Worm (Caenorhabditis elegans) whole organism, late embryonic: ENCODE data around the gene H40L08.8.

Source experiments
- C08G9.2 ChIP-seq: sonication (generic microtip); optimal IDR thresholded peaks from 2 replicates; lab custom pipeline; 2016; ENCODE audit warnings: mild to moderate bottlenecking, missing genetic modification characterization, moderate library complexity, missing compliant biosample characterization
- F13H6.1 ChIP-seq: sonication (generic microtip); optimal IDR thresholded peaks from 2 replicates; lab custom pipeline; 2016; ENCODE audit warnings: missing genetic modification characterization, missing compliant biosample characterization
- K02D7.2 ChIP-seq: sonication (generic microtip); optimal IDR thresholded peaks from 2 replicates; lab custom pipeline; 2017; ENCODE audit warnings: mild to moderate bottlenecking, missing genetic modification characterization, missing compliant biosample characterization
- T23F11.4 ChIP-seq: fragments of 200-800 bp; sonication (Bioruptor generic); optimal IDR thresholded peaks from 2 replicates; lab custom pipeline; 2018; ENCODE audit warnings: mild to moderate bottlenecking, missing genetic modification characterization, missing compliant biosample characterization
- Y22D7AL.16 ChIP-seq: sonication (generic microtip); optimal IDR thresholded peaks from 2 replicates; lab custom pipeline; 2016; ENCODE audit warnings: missing genetic modification characterization, missing compliant biosample characterization
- ceh-18 ChIP-seq: sonication (generic microtip); optimal IDR thresholded peaks from 2 replicates; lab custom pipeline; 2016; ENCODE audit warnings: missing genetic modification characterization, missing compliant biosample characterization
- ceh-2 ChIP-seq: sonication (generic microtip); optimal IDR thresholded peaks from 2 replicates; lab custom pipeline; 2016; ENCODE audit warnings: missing genotype, missing genetic modification characterization, missing compliant biosample characterization
- ceh-22 ChIP-seq: sonication (generic microtip); optimal IDR thresholded peaks from 2 replicates; lab custom pipeline; 2017; ENCODE audit warnings: missing biosample characterization, missing genetic modification characterization
- ceh-24 ChIP-seq: sonication (generic microtip); optimal IDR thresholded peaks from 2 replicates; lab custom pipeline; 2016; ENCODE audit warnings: mild to moderate bottlenecking, missing genetic modification characterization, missing compliant biosample characterization
- ceh-31 ChIP-seq: sonication (generic microtip); optimal IDR thresholded peaks from 2 replicates; lab custom pipeline; 2016; ENCODE audit warnings: missing genetic modification characterization, missing compliant biosample characterization
- ceh-34 ChIP-seq: sonication (generic microtip); optimal IDR thresholded peaks from 2 replicates; lab custom pipeline; 2016; ENCODE audit warnings: mild to moderate bottlenecking, missing genetic modification characterization, missing compliant biosample characterization
- ceh-45 ChIP-seq: fragments of 200-800 bp; sonication (Bioruptor generic); IDR thresholded peaks from 2 replicates; pipeline ENCODE4 v1.3.6; 2022; ENCODE audit warnings: missing genetic modification reagents, missing genetic modification characterization, missing compliant biosample characterization
- dmd-4 ChIP-seq: sonication (generic microtip); optimal IDR thresholded peaks from 2 replicates; lab custom pipeline; 2016; ENCODE audit warnings: borderline replicate concordance, missing genetic modification characterization, missing compliant biosample characterization
- dve-1 ChIP-seq: sonication (generic microtip); optimal IDR thresholded peaks from 2 replicates; lab custom pipeline; 2017; ENCODE audit warnings: antibody characterized with exemption, mild to moderate bottlenecking, missing genetic modification characterization, missing compliant biosample characterization
- fkh-10 ChIP-seq: fragments of 150-350 bp; optimal IDR thresholded peaks from 2 replicates; lab custom pipeline; 2014; ENCODE audit warnings: missing biosample characterization, missing genetic modification reagents, missing genetic modification characterization
- fkh-6 ChIP-seq: sonication (generic microtip); optimal IDR thresholded peaks from 2 replicates; lab custom pipeline; 2016; ENCODE audit warnings: missing genetic modification characterization, missing compliant biosample characterization
- gmeb-2 ChIP-seq: sonication (generic microtip); optimal IDR thresholded peaks from 2 replicates; lab custom pipeline; 2016; ENCODE audit warnings: missing genetic modification characterization, inconsistent platforms, missing compliant biosample characterization
- hlh-13 ChIP-seq: fragments of 200-800 bp; sonication (Bioruptor generic); optimal IDR thresholded peaks from 2 replicates; lab custom pipeline; 2018; ENCODE audit warnings: mild to moderate bottlenecking, missing genetic modification characterization, missing compliant biosample characterization
- hlh-6 ChIP-seq: sonication (generic microtip); optimal IDR thresholded peaks from 2 replicates; lab custom pipeline; 2016; ENCODE audit warnings: missing genotype, missing genetic modification characterization, missing compliant biosample characterization
- madf-2 ChIP-seq: sonication (generic microtip); optimal IDR thresholded peaks from 2 replicates; lab custom pipeline; 2017; ENCODE audit warnings: missing genetic modification characterization, missing compliant biosample characterization
- nfya-1 ChIP-seq: sonication (generic microtip); optimal IDR thresholded peaks from 2 replicates; lab custom pipeline; 2017; ENCODE audit warnings: missing genetic modification characterization, mild to moderate bottlenecking, missing compliant biosample characterization, antibody characterized with exemption, moderate library complexity
- odd-2 ChIP-seq: sonication (generic microtip); optimal IDR thresholded peaks from 2 replicates; lab custom pipeline; 2017; ENCODE audit warnings: antibody characterized with exemption, mild to moderate bottlenecking, missing genetic modification characterization, missing compliant biosample characterization
- pag-3 ChIP-seq: sonication (generic microtip); optimal IDR thresholded peaks from 2 replicates; lab custom pipeline; 2016; ENCODE audit warnings: missing compliant biosample characterization, missing genetic modification characterization, borderline replicate concordance
- pha-4 ChIP-seq: fragments of 150-350 bp; optimal IDR thresholded peaks from 2 replicates; lab custom pipeline; 2018; ENCODE audit warnings: missing biosample characterization, missing genetic modification reagents, missing genetic modification characterization
- pqm-1 ChIP-seq: sonication (generic microtip); optimal IDR thresholded peaks from 2 replicates; lab custom pipeline; 2016; ENCODE audit warnings: missing genetic modification characterization, missing compliant biosample characterization
- ref-2 ChIP-seq: sonication (generic microtip); optimal IDR thresholded peaks from 2 replicates; lab custom pipeline; 2016; ENCODE audit warnings: missing genetic modification characterization, missing compliant biosample characterization
- sox-2 ChIP-seq: fragments of 200-800 bp; sonication (Bioruptor generic); IDR thresholded peaks from 2 replicates; pipeline ENCODE4 v1.3.6; 2022; ENCODE audit warnings: missing genetic modification reagents, missing genetic modification characterization, missing compliant biosample characterization
- syd-9 ChIP-seq: sonication (generic microtip); optimal IDR thresholded peaks from 2 replicates; lab custom pipeline; 2016; ENCODE audit warnings: mild to moderate bottlenecking, missing genetic modification characterization, moderate library complexity, missing compliant biosample characterization
- tbx-2 ChIP-seq: sonication (generic microtip); optimal IDR thresholded peaks from 2 replicates; lab custom pipeline; 2016; ENCODE audit warnings: missing genetic modification characterization, missing compliant biosample characterization
- unc-42 ChIP-seq: sonication (generic microtip); optimal IDR thresholded peaks from 2 replicates; lab custom pipeline; 2016; ENCODE audit warnings: missing genotype, missing genetic modification characterization, missing compliant biosample characterization
- unc-55 ChIP-seq: sonication (generic microtip); optimal IDR thresholded peaks from 2 replicates; lab custom pipeline; 2017; ENCODE audit warnings: missing biosample characterization, missing genetic modification reagents, missing genetic modification characterization

Gene H40L08.8

DNA sequence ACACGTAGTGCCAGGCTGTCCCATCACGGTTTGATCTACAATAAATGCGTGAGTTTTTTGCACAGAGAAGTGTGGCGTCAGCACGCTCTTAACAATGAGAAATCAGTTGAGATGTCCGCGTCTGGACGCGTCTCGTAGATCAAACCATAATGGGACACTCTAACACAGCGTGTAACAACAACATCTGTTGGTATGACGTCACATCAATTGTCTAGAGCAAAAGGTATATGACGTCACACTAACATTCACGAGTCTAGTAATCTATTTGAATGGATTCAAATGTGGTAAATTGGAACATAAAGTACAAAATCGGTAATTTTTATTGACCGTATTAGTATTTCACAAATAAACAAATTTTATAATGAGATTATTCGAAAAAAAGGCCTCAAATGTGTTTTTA lies 38.3 kb upstream of the H40L08.8 start:
- TF ChIP-seq ceh-24 (tag; lab: Kevin White, UChicago) (no peak), tbx-2 (no peak), ceh-45 (no peak), ceh-22 (tag; lab: Kevin White, UChicago) (no peak), sox-2 (GFP tag; lab: Robert Waterston, UW) (no peak)
- TF ChIP-seq, all 69 proteins: peak for 0

DNA sequence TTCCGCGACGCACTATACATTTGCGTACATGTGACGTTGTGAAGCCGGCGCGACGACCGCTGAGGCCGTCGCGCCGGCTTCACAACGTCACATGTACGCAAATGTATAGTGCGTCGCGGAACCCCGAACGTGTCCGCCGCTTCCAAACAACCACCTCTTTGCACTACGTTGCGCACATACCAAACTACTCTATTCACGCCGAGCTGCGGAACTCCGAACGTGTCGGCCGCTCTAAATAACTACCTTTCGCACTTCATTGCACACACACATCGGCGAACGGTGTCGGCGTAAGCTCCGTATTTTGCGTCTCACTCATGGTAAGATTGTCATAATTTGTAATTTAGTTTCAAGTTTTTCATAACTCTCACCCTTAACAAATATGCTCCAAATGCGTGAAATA lies 34.7 kb upstream of the H40L08.8 start:
- TF ChIP-seq sox-2 (GFP tag; lab: Robert Waterston, UW): no peak
- no peak for TF ChIP-seq fkh-10 (GFP tag; lab: Kevin White, UChicago)
- no peak for TF ChIP-seq syd-9 (tag; lab: Kevin White, UChicago)
- no peak for TF ChIP-seq pha-4 (tag; lab: Kevin White, UChicago)
- TF ChIP-seq unc-55: no peak
- no peak for TF ChIP-seq dmd-4
- no peak for TF ChIP-seq odd-2 (tag; lab: Kevin White, UChicago)
- TF ChIP-seq hlh-13: no peak

DNA sequence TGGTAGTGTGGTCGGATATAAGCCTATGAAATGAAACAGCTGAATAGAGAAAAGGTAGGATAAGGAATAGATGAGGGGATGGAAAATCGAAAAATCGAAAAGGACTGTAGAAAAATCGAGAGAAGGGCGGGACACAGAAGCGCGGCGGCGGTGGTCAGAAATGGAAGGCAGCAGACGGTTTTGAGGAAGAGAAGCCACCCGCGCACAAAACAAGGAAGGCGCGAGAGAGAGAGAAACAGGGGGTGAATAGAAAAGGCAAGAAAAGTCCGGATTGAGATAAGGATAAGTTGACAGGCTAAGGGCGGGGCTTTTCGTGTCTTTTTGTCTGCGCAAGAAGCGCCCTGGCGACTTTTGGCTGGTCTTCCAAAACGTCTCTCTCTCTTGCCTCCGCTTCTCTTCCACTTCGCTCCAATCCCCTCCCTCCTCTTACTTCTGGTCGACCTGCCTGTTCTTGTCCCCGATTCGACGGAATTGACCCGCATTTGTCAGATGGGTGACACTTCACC lies 30.4 kb upstream of the H40L08.8 start, which contains the start of gene mlt-9:
TSS of gene mlt-9 (minus strand) at position 51 of the 506 bp plus-strand sequence.
- TF ChIP-seq odd-2 (tag; lab: Kevin White, UChicago): no peak
- TF ChIP-seq ceh-45: no peak
- no peak for TF ChIP-seq pqm-1 (tag; lab: Kevin White, UChicago)
- TF ChIP-seq pag-3: no peak
- peak; percentile 18 for TF ChIP-seq C08G9.2
- no peak for TF ChIP-seq gmeb-2
- TF ChIP-seq hlh-6 (tag; lab: Kevin White, UChicago): no peak
- no peak for TF ChIP-seq pha-4 (tag; lab: Kevin White, UChicago)
- TF ChIP-seq fkh-6: peak; percentile 4
- no peak for TF ChIP-seq madf-2
- peak; percentile 21 for TF ChIP-seq ref-2 (tag; lab: Kevin White, UChicago)

DNA sequence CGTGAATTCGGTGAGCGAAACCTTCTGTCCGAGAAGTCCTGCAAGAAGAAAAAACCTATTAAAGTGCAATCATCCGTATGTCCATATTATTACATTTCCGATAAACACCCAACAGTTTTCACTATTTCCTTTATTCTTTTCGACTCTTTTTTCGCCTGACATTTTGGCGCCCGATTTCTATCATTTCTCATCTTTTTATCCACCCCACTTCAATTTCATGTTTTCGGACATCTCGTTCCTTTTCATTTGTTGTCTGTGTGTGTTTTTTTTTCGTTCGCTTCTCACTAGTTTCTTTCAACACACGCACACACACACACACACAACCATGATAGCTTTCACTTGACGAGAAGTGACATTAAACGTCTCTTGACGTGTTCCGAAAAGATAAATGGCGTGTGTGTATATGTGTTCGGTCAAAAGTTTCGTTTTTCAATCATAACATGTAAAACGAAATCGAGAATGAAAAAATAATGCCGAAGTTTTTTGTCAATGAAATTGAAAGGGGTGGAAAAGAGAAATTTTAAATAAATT lies 27.6 kb upstream of the H40L08.8 start:
- TF ChIP-seq hlh-6 (tag; lab: Kevin White, UChicago): no peak
- no peak for TF ChIP-seq tbx-2
- no peak for TF ChIP-seq pqm-1 (tag; lab: Kevin White, UChicago)
- TF ChIP-seq dve-1 (tag; lab: Kevin White, UChicago): no peak
- TF ChIP-seq ref-2 (tag; lab: Kevin White, UChicago): no peak
- no peak for TF ChIP-seq ceh-2
- no peak for TF ChIP-seq dmd-4
- no peak for TF ChIP-seq ceh-31

DNA sequence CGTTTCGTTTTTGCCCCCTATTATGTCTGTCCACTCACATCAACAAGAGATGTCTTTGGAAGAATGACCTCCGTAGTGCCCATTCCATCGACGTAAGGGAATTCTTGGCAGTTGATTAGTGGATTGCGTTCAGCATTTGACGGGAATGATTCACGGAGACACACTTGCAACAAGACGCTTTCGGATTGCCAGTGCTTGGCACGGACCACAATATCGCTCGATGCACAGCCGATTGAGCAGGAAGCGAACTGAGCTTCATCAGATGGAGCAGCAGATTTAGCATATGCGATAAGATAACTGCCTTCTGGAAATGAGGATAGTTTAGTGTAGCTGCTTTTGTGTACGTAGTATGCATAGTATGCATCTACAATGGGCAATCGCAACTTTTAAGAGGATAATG lies 26.0 kb upstream of the H40L08.8 start:
- no peak for TF ChIP-seq F13H6.1 (tag; lab: Kevin White, UChicago)
- TF ChIP-seq K02D7.2 (tag; lab: Kevin White, UChicago): no peak
- TF ChIP-seq madf-2: no peak
- TF ChIP-seq hlh-6 (tag; lab: Kevin White, UChicago): no peak

DNA sequence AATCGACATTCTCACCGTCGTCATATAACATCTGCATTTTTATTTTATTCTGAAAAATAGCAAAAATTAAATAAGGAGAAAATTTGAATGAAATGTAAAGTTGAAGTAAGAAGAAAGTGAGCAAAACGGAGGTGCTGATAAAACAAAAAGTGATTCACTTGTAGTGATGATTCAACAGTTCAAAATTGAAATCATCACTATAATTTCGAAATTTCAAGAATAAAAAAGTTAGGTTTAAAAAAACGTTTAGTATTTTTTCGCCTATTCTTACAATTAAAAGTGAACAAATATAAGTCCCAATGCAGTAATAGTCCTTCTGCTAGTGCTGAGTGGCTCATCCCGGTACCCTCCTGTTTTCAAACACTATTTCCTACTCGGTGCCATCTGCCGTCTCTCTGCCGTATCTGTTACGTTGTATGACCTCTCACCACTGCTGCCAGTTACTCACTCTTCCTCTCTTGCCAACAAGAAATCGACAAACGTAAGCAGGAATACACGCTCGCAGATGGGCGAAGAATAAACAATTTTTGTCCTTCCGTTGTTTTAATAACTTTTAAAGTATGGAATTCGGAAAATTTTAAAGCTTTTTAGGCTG lies 23.0 kb upstream of the H40L08.8 start, which contains the start of gene dhhc-1:
TSS of gene dhhc-1 (minus strand) at position 51 of the 595 bp plus-strand sequence.
- TF ChIP-seq ceh-34 (tag; lab: Kevin White, UChicago) (no peak), T23F11.4 (GFP tag; lab: Kevin White, UChicago) (no peak), unc-55 (peak; percentile 40), ceh-45 (no peak), Y22D7AL.16 (tag; lab: Kevin White, UChicago) (no peak), unc-42 (peak; percentile 4), ceh-18 (tag; lab: Kevin White, UChicago) (peak; percentile 26), nfya-1 (tag; lab: Kevin White, UChicago) (peak; percentile 59), ceh-31 (peak; percentile 56)
